Fruit fly (Drosophila melanogaster): ENCODE measurements around the gene CG46025.
"Not testable (repeated sequence)": the region's sequence is repeated elsewhere in the genome, so short reads cannot be mapped to it uniquely, and the experiment has no call there.

- not testable (repeated sequence) for TF ChIP-seq psq, pan, Dll (optimal IDR thresholded peaks at IDR 0.05)
Measured at dm6 chr2L:7732570-7732969, 21.4 kb upstream of the CG46025 start, which contains the start of gene CG13796.

Measured in whole organism.